Fruit fly (Drosophila melanogaster): ENCODE results near the gene CG33630.

Gene CG33630

DNA sequence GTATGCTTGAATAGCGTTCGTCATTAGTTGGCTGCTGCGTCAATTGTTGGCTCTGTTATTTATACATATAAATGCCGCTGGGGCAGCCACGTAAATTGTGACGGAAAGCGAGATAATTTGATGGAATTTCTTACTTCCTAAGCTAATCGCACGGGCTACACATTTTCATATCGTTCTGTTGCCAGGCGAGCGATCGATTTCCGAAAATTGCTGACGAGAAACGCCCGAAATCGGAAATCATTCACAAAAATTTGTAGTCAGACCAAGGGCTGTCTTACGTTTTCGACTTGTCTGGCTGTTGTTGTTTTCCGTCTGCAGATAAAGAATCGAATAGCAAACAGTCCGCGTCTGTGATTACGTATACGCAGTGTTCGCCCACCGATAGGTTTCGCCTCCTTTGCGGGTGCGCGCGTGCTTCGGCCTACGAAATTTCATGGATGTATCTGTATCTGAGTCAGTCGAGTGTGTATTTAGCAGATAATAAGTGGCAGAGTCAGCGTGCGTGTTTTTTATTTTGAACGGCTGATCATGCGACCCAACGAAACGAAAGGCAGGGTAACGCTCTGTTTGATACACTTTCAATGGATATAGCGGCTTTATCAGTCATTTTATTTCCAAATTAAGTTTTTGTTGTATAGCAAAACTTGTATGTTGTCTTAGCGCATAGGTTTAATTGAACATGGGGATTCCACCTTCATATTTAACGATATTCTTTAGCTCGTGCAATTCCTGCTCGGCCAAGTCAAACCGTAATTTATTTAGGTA, 35.3 kb downstream of the CG33630 start (continued):
- no peak for TF ChIP-seq sima (GFP tag; optimal IDR thresholded peaks at IDR 0.05)
- no peak for TF ChIP-seq gsb-n (tag; optimal IDR thresholded peaks at IDR 0.05)
- TF ChIP-seq CG10267 (tag; optimal IDR thresholded peaks at IDR 0.05) = peak; percentile 39
- peak; percentile 2 for TF ChIP-seq Ets65A (GFP tag)
- TF ChIP-seq mam (GFP tag; optimal IDR thresholded peaks at IDR 0.05) = peak; percentile 69
- no peak for TF ChIP-seq Awh (GFP tag; IDR thresholded peaks at IDR 0.05)
- TF ChIP-seq CG12769 (tag; optimal IDR thresholded peaks at IDR 0.05) = peak; percentile 60
- peak; percentile 34 for TF ChIP-seq trh (GFP tag; optimal IDR thresholded peaks at IDR 0.05)
- peak; percentile 33 for TF ChIP-seq CG4820 (GFP tag; optimal IDR thresholded peaks at IDR 0.05)
- peak; percentile 50 for TF ChIP-seq pum (GFP tag; optimal IDR thresholded peaks at IDR 0.05)
- TF ChIP-seq CG13296 (GFP tag; optimal IDR thresholded peaks at IDR 0.05) = peak; percentile 78
- peak; percentile 62 for TF ChIP-seq Xbp1 (GFP tag; optimal IDR thresholded peaks at IDR 0.05)
- TF ChIP-seq CG9437 (GFP tag; optimal IDR thresholded peaks at IDR 0.05) = peak; percentile 69
- peak; percentile 71 for TF ChIP-seq Sox102F (GFP tag; optimal IDR thresholded peaks at IDR 0.05)
- no peak for TF ChIP-seq CG1024 (GFP tag; IDR thresholded peaks at IDR 0.05)
- peak; percentile 9 for TF ChIP-seq Bdp1 (GFP tag; optimal IDR thresholded peaks at IDR 0.05)
- TF ChIP-seq emc (GFP tag; optimal IDR thresholded peaks at IDR 0.05) = peak; percentile 50
- peak; percentile 62 for TF ChIP-seq pnt (GFP tag; optimal IDR thresholded peaks at IDR 0.05)
- TF ChIP-seq Myb (GFP tag; optimal IDR thresholded peaks at IDR 0.05) = peak; percentile 59
- peak; percentile 65; the same call in 2 of the 3 replicates for TF ChIP-seq tgo (GFP tag; IDR thresholded peaks at IDR 0.05)
- peak; percentile 88 for TF ChIP-seq CG6175 (GFP tag; IDR thresholded peaks at IDR 0.05)
- peak; percentile 4 for TF ChIP-seq CG16815 (GFP tag; optimal IDR thresholded peaks at IDR 0.05)
- TF ChIP-seq caup (GFP tag; optimal IDR thresholded peaks at IDR 0.05; ENCODE audit: severe bottlenecking) = peak; percentile 71
- TF ChIP-seq Fer1 (GFP tag; optimal IDR thresholded peaks at IDR 0.05) = peak; percentile 76
- peak; percentile 75 for TF ChIP-seq CG7556 (GFP tag; optimal IDR thresholded peaks at IDR 0.05)
- TF ChIP-seq CG10654 (GFP tag; optimal IDR thresholded peaks at IDR 0.05) = peak; percentile 37
- peak; percentile 48 for TF ChIP-seq CG10147 (GFP tag; optimal IDR thresholded peaks at IDR 0.05)
- no peak for TF ChIP-seq CG18476 (GFP tag; optimal IDR thresholded peaks at IDR 0.05)
- no peak for TF ChIP-seq nom (GFP tag; optimal IDR thresholded peaks at IDR 0.05)
- TF ChIP-seq sc (optimal IDR thresholded peaks at IDR 0.05) = no peak
- no peak for TF ChIP-seq sc (GFP tag; optimal IDR thresholded peaks at IDR 0.05)
- TF ChIP-seq dmrt11E (tag; optimal IDR thresholded peaks at IDR 0.05) = no peak
- no peak for TF ChIP-seq pros (GFP tag; optimal IDR thresholded peaks at IDR 0.05)
- TF ChIP-seq CG1792 (GFP tag; optimal IDR thresholded peaks at IDR 0.05) = peak; percentile 33
- peak; percentile 0 for TF ChIP-seq YL-1 (GFP tag; optimal IDR thresholded peaks at IDR 0.05)
- no peak for TF ChIP-seq CG10321 (GFP tag; IDR thresholded peaks at IDR 0.05)
- TF ChIP-seq row (GFP tag; IDR thresholded peaks at IDR 0.05) = peak; percentile 78
- TF ChIP-seq PHDP (tag; optimal IDR thresholded peaks at IDR 0.05) = peak; percentile 67
- TF ChIP-seq NC2α (GFP tag; optimal IDR thresholded peaks at IDR 0.05) = no peak
- no peak for TF ChIP-seq Sin3A (optimal IDR thresholded peaks at IDR 0.05)
- TF ChIP-seq fd3F (GFP tag; optimal IDR thresholded peaks at IDR 0.05) = peak; percentile 27
- peak; percentile 63 for TF ChIP-seq CG3847 (GFP tag; IDR thresholded peaks at IDR 0.05)
- no peak for TF ChIP-seq CG3065 (GFP tag; optimal IDR thresholded peaks at IDR 0.05)
- no peak for TF ChIP-seq aop (GFP tag; IDR thresholded peaks at IDR 0.05)
- peak; percentile 58 for TF ChIP-seq fd96Cb (tag; optimal IDR thresholded peaks at IDR 0.05)
- TF ChIP-seq pfk (GFP tag; optimal IDR thresholded peaks at IDR 0.05) = peak; percentile 17
- TF ChIP-seq exex (tag; optimal IDR thresholded peaks at IDR 0.05) = peak; percentile 82
- peak; percentile 63 for TF ChIP-seq Dek (tag; optimal IDR thresholded peaks at IDR 0.05)
- TF ChIP-seq schlank (tag; optimal IDR thresholded peaks at IDR 0.05) = peak; percentile 73
- no peak for TF ChIP-seq tll (GFP tag; optimal IDR thresholded peaks at IDR 0.05)

All from whole organism, embryonic.